Fruit fly (Drosophila melanogaster): ENCODE measurements around the gene lmgB.

The lmgB gene

dm6 chr2L:8534515-8535295, 6.3 kb upstream of the lmgB start (continued):
- TF ChIP-seq CG15073 (GFP tag; optimal IDR thresholded peaks at IDR 0.05) (peak; percentile 65), NK7.1 (GFP tag; optimal IDR thresholded peaks at IDR 0.05) (peak; percentile 65), CG10543 (GFP tag; optimal IDR thresholded peaks at IDR 0.05) (peak; percentile 74), oc (tag; optimal IDR thresholded peaks at IDR 0.05) (peak; percentile 98), h (optimal IDR thresholded peaks at IDR 0.05) (no peak), Nf-YC (tag; optimal IDR thresholded peaks at IDR 0.05) (peak; percentile 83), HLH3B (GFP tag; IDR thresholded peaks at IDR 0.05) (peak; percentile 97), dmrt99B (tag; optimal IDR thresholded peaks at IDR 0.05) (peak; percentile 99), CG33213 (GFP tag; optimal IDR thresholded peaks at IDR 0.05) (peak; percentile 67), Sox100B (GFP tag; optimal IDR thresholded peaks at IDR 0.05) (peak; percentile 98), ewg (GFP tag; optimal IDR thresholded peaks at IDR 0.05) (peak; percentile 95), CG3065 (GFP tag; optimal IDR thresholded peaks at IDR 0.05) (peak; percentile 82), crol (GFP tag; IDR thresholded peaks at IDR 0.05) (peak; percentile 97), gem (tag; optimal IDR thresholded peaks at IDR 0.05) (peak; percentile 98), TFAM (GFP tag; optimal IDR thresholded peaks at IDR 0.05) (peak; percentile 81), CG17568 (GFP tag; optimal IDR thresholded peaks at IDR 0.05) (peak; percentile 94), D19A (tag; optimal IDR thresholded peaks at IDR 0.05) (peak; percentile 94), Mad (GFP tag; optimal IDR thresholded peaks at IDR 0.05) (peak; percentile 93), Dfd (GFP tag; optimal IDR thresholded peaks at IDR 0.05) (no peak), sc (optimal IDR thresholded peaks at IDR 0.05) (no peak), sc (GFP tag; optimal IDR thresholded peaks at IDR 0.05) (peak; percentile 97), disco-r (GFP tag; optimal IDR thresholded peaks at IDR 0.05) (peak; percentile 88), CG14965 (GFP tag; optimal IDR thresholded peaks at IDR 0.05; ENCODE audit: borderline replicate concordance) (no peak), CG13775 (GFP tag; optimal IDR thresholded peaks at IDR 0.05) (peak; percentile 77), Hand (GFP tag; optimal IDR thresholded peaks at IDR 0.05) (peak; percentile 57), zf30C (GFP tag; optimal IDR thresholded peaks at IDR 0.05) (no peak), Tbp (GFP tag; optimal IDR thresholded peaks at IDR 0.05) (no peak), B-H2 (GFP tag; optimal IDR thresholded peaks at IDR 0.05) (peak; percentile 66), CG12391 (tag; optimal IDR thresholded peaks at IDR 0.05) (peak; percentile 96), tup (GFP tag; optimal IDR thresholded peaks at IDR 0.05) (peak; percentile 81), Xrp1 (GFP tag; IDR thresholded peaks at IDR 0.05) (peak; percentile 96), E2f1 (GFP tag; IDR thresholded peaks at IDR 0.05) (peak; percentile 95), CG42726 (GFP tag; IDR thresholded peaks at IDR 0.05; ENCODE audit: partially characterized antibody) (no peak), YL-1 (GFP tag; optimal IDR thresholded peaks at IDR 0.05) (peak; percentile 80), CG16815 (GFP tag; optimal IDR thresholded peaks at IDR 0.05) (peak; percentile 88), chm (GFP tag; IDR thresholded peaks at IDR 0.05) (peak; percentile 88), CG9727 (GFP tag; optimal IDR thresholded peaks at IDR 0.05) (peak; percentile 57), CG1529 (GFP tag; optimal IDR thresholded peaks at IDR 0.05) (peak; percentile 98), croc (GFP tag; conservative IDR thresholded peaks at IDR 0.05) (peak; percentile 96), NC2β (GFP tag; optimal IDR thresholded peaks at IDR 0.05) (peak; percentile 87), Usf (GFP tag; optimal IDR thresholded peaks at IDR 0.05) (peak; percentile 77), corto (GFP tag; optimal IDR thresholded peaks at IDR 0.05) (peak; percentile 98), MBD-R2 (GFP tag; IDR thresholded peaks at IDR 0.05) (peak; percentile 64), Dref (GFP tag; IDR thresholded peaks at IDR 0.05) (no peak), CG8281 (tag; optimal IDR thresholded peaks at IDR 0.05) (peak; percentile 87), CG31388 (GFP tag; optimal IDR thresholded peaks at IDR 0.05) (peak; percentile 90), CG9932 (GFP tag; IDR thresholded peaks at IDR 0.05) (peak; percentile 61), Ets65A (GFP tag) (peak; percentile 98), CG8924 (tag; optimal IDR thresholded peaks at IDR 0.05) (peak; percentile 94), CG15011 (GFP tag; optimal IDR thresholded peaks at IDR 0.05) (peak; percentile 91)
